Worm (Caenorhabditis elegans): ENCODE data around the gene F42G4.7.
A peak's percentile ranks its signal among the peaks of the same experiment; 100 is the strongest.
"Not testable (repeated sequence)": the region's sequence is repeated elsewhere in the genome, so short reads cannot be mapped to it uniquely, and the experiment has no call there.

Gene F42G4.7

ce11 chrII:13047609-13048008 is 519 bp upstream of the F42G4.7 start, which contains the start of gene F42G4.2:
F42G4.2 (plus strand) TSS chrII:13047909.
- TF ChIP-seq drap-1 (GFP tag; optimal IDR thresholded peaks at IDR 0.05); pha-4 (tag; optimal IDR thresholded peaks at IDR 0.05); M03D4.4 (tag; optimal IDR thresholded peaks at IDR 0.05): not testable (repeated sequence)

ce11 chrII:13043433-13044054 is 3.5 kb downstream of the F42G4.7 start, which contains the start of gene puf-6:
puf-6 (minus strand) TSS chrII:13043445.
- not testable (repeated sequence) for TF ChIP-seq tbx-8 (GFP tag; optimal IDR thresholded peaks at IDR 0.05); ham-2 (GFP tag; optimal IDR thresholded peaks at IDR 0.05); nhr-2 (tag; optimal IDR thresholded peaks at IDR 0.05)

- TF ChIP-seq ces-1 (GFP tag; optimal IDR thresholded peaks at IDR 0.05), result peak; percentile 2
- peak; percentile 16 for TF ChIP-seq lsy-2 (tag; optimal IDR thresholded peaks at IDR 0.05)
- TF ChIP-seq mep-1 (tag; optimal IDR thresholded peaks at IDR 0.05), result peak; percentile 42
- TF ChIP-seq unc-39 (tag; optimal IDR thresholded peaks at IDR 0.05), result no peak
Measured at ce11 chrII:13036717-13037116, 10.4 kb downstream of the F42G4.7 start, which contains the start of gene F18A11.3. F18A11.3 (minus strand) TSS chrII:13036841.

ce11 chrII:13031649-13032191 is 15.4 kb downstream of the F42G4.7 start, which contains the start of gene F18A11.2:
F18A11.2 (plus strand) TSS chrII:13031699.
- not testable (repeated sequence) for TF ChIP-seq blmp-1 (tag; optimal IDR thresholded peaks at IDR 0.05); ces-1 (GFP tag; optimal IDR thresholded peaks at IDR 0.05); lsy-2 (tag; optimal IDR thresholded peaks at IDR 0.05)

ce11 chrII:13030567-13031188 is 16.4 kb downstream of the F42G4.7 start:
- no peak for TF ChIP-seq nhr-12 (tag; optimal IDR thresholded peaks at IDR 0.05)
- TF ChIP-seq ces-1 (GFP tag; optimal IDR thresholded peaks at IDR 0.05), result peak; percentile 18
- no peak for TF ChIP-seq lin-32 (GFP tag; optimal IDR thresholded peaks at IDR 0.05)
- no peak for TF ChIP-seq sem-2 (GFP tag; optimal IDR thresholded peaks at IDR 0.05)
- TF ChIP-seq zip-8 (tag; optimal IDR thresholded peaks at IDR 0.05), result no peak
- TF ChIP-seq nhr-237 (tag; optimal IDR thresholded peaks at IDR 0.05), result peak; percentile 37
- TF ChIP-seq elt-1 (tag; optimal IDR thresholded peaks at IDR 0.05; ENCODE audit: borderline replicate concordance, insufficient read depth), result peak; percentile 20
- no peak for TF ChIP-seq elt-3 (tag; optimal IDR thresholded peaks at IDR 0.05)
- TF ChIP-seq tbx-8 (GFP tag; optimal IDR thresholded peaks at IDR 0.05), result no peak
- TF ChIP-seq drap-1 (GFP tag; optimal IDR thresholded peaks at IDR 0.05), result no peak
- TF ChIP-seq nhr-2 (tag; optimal IDR thresholded peaks at IDR 0.05), result no peak
- TF ChIP-seq cnd-1 (tag; optimal IDR thresholded peaks at IDR 0.05), result no peak
- TF ChIP-seq unc-120 (tag; optimal IDR thresholded peaks at IDR 0.05; ENCODE audit: poor library complexity, severe bottlenecking), result peak; percentile 65
- TF ChIP-seq ceh-83 (GFP tag; optimal IDR thresholded peaks at IDR 0.05), result no peak
- TF ChIP-seq nhr-76 (tag; optimal IDR thresholded peaks at IDR 0.05), result no peak
- TF ChIP-seq unc-39 (tag; optimal IDR thresholded peaks at IDR 0.05), result no peak
- TF ChIP-seq ceh-39 (tag; optimal IDR thresholded peaks at IDR 0.05), result no peak
- peak; percentile 53 for TF ChIP-seq lin-13 (tag; optimal IDR thresholded peaks at IDR 0.05)
- TF ChIP-seq sptf-1 (tag; optimal IDR thresholded peaks at IDR 0.05), result no peak
- no peak for TF ChIP-seq snpc-4 (tag; optimal IDR thresholded peaks at IDR 0.05)
- TF ChIP-seq M03D4.4 (tag; optimal IDR thresholded peaks at IDR 0.05), result no peak
- TF ChIP-seq nhr-28 (tag; optimal IDR thresholded peaks at IDR 0.05), result no peak
- no peak for TF ChIP-seq mls-2 (tag; optimal IDR thresholded peaks at IDR 0.05)
- TF ChIP-seq pha-4 (tag; optimal IDR thresholded peaks at IDR 0.05), result peak; percentile 39
- no peak for TF ChIP-seq flh-1 (GFP tag; optimal IDR thresholded peaks at IDR 0.05)
- no peak for TF ChIP-seq hlh-1 (tag; optimal IDR thresholded peaks at IDR 0.05)
- TF ChIP-seq bed-3 (GFP tag; optimal IDR thresholded peaks at IDR 0.05), result no peak
- peak; percentile 31 for TF ChIP-seq lsy-2 (tag; optimal IDR thresholded peaks at IDR 0.05)
- peak; percentile 33 for TF ChIP-seq mab-5 (tag; optimal IDR thresholded peaks at IDR 0.05)
- TF ChIP-seq blmp-1 (tag; optimal IDR thresholded peaks at IDR 0.05), result no peak
- no peak for TF ChIP-seq ceh-43 (GFP tag; optimal IDR thresholded peaks at IDR 0.05)
- TF ChIP-seq unc-62 (GFP tag; optimal IDR thresholded peaks at IDR 0.05), result peak; percentile 4
- TF ChIP-seq mep-1 (tag; optimal IDR thresholded peaks at IDR 0.05), result peak; percentile 40
- TF ChIP-seq ham-2 (GFP tag; optimal IDR thresholded peaks at IDR 0.05), result peak; percentile 3
- TF ChIP-seq ztf-11 (tag; optimal IDR thresholded peaks at IDR 0.05), result no peak

Data from whole organism, mixed stage, embryonic.